Worm (Caenorhabditis elegans): ENCODE data around the gene F37A8.5.

DNA sequence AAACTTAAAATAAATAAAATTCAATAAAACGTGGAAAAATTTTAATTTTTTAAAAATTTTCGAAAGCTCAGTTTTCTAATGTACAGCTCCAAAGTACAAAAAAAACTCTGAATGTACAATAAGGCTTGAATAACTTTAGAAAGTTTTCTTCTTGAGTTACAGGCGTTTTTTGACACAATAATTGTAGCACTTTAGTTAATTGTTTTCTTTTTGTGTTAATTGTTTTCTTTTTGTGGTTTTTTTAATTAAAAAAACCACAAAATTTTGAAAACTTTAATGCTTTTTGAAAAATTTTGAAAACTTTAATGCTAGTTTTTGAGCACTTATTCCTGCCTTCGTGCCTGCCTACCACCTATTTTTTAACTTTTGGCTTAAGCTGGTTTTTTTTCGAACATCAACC is 7.8 kb downstream of the F37A8.5 start, which contains the start of gene R10E9.2:
- TF ChIP-seq W03F9.2 (tag; optimal IDR thresholded peaks at IDR 0.05) = no peak
- no peak for TF ChIP-seq him-1 (tag; optimal IDR thresholded peaks at IDR 0.05)
